Worm (Caenorhabditis elegans): ENCODE results near the gene F22F7.12.

DNA sequence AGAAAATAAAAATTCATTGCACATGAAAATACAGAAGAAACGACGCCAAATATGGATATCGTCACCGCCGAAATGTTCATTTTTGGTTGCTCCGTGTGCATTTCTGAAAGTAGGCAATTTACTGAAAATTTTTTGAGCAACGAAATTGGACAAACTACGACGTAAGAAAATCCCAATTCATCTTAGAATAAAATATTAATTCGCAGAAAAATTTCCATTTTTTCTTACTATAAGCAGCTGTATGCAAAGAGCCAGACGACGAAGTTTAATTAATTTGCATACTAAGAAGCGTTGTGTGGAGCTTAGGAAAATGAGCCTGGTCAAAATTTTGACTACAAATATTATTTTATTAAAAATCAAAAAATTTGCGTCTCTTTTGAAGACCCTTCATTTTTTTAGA lies 22.4 kb upstream of the F22F7.12 start, which contains the start of gene srbc-19:
- TF ChIP-seq ztf-4 (tag; optimal IDR thresholded peaks at IDR 0.05) (no peak), tbx-2 (tag; optimal IDR thresholded peaks at IDR 0.05) (no peak), nfya-1 (tag; optimal IDR thresholded peaks at IDR 0.05; ENCODE audit: insufficient read depth) (no peak), nhr-23 (tag; optimal IDR thresholded peaks at IDR 0.05) (no peak), nhr-77 (tag; optimal IDR thresholded peaks at IDR 0.05) (no peak), ceh-82 (tag; optimal IDR thresholded peaks at IDR 0.05) (no peak), lin-15B (tag; optimal IDR thresholded peaks at IDR 0.05) (no peak), sea-2 (GFP tag; optimal IDR thresholded peaks at IDR 0.05) (no peak), hmg-11 (tag; optimal IDR thresholded peaks at IDR 0.05) (no peak), elt-3 (tag; optimal IDR thresholded peaks at IDR 0.05) (no peak), ama-1 (optimal IDR thresholded peaks at IDR 0.05) (no peak), daf-12 (tag; optimal IDR thresholded peaks at IDR 0.05) (no peak)
